Fruit fly (Drosophila melanogaster): ENCODE data around the gene kat-60L1.

- TF ChIP-seq Dll (optimal IDR thresholded peaks at IDR 0.05) (no peak), CG8478 (optimal IDR thresholded peaks at IDR 0.05) (no peak), EcR (GFP tag; optimal IDR thresholded peaks at IDR 0.05) (no peak), usp (GFP tag; optimal IDR thresholded peaks at IDR 0.05) (no peak), pan (optimal IDR thresholded peaks at IDR 0.05) (no peak), psq (optimal IDR thresholded peaks at IDR 0.05) (no peak)
Observed at dm6 chr3R:5733181-5733580, 48.4 kb upstream of the kat-60L1 start, which contains the start of gene CG1239.
